Worm (Caenorhabditis elegans): ENCODE results near the gene lgc-47.
A peak's percentile ranks its signal among the peaks of the same experiment; 100 is the strongest.

lgc-47 gene

DNA sequence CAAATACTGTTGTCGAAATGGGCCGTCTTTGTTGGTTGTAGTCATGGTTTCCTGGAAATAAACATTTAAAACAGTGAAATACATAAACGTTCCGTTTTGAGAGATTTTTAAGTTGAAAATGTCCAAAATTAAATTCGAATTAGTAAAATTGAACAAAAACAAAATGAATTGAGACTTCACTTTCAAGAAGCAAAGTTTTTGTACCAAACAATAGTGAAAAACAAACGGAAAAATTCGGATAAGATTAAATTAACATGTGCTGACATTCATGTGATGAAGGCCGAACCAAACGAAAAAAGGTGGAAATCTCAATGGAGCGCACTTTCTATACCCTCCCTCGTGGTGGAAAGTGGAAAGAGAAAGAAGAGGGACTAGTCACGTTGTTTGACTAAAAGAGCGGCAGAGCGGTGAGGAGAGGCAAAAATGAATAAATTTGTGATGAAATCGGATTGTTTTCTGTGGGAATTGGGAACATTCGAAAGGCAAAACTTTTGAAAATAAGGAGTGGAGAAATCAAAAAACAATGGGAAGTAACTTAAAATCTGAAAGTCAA lies 30.6 kb upstream of the lgc-47 start, which contains the start of gene ipla-2 (continued):
- TF ChIP-seq isw-1 (GFP tag; IDR thresholded peaks at IDR 0.05) (peak; percentile 23), lir-3 (tag; optimal IDR thresholded peaks at IDR 0.05; ENCODE audit: poor library complexity) (no peak), blmp-1 (tag; optimal IDR thresholded peaks at IDR 0.05) (peak; percentile 80), ama-1 (optimal IDR thresholded peaks at IDR 0.05) (no peak), sox-4 (tag; optimal IDR thresholded peaks at IDR 0.05) (no peak), jun-1 (tag; optimal IDR thresholded peaks at IDR 0.05) (peak; percentile 47), pax-3 (tag; optimal IDR thresholded peaks at IDR 0.05) (peak; percentile 17), ceh-90 (tag; optimal IDR thresholded peaks at IDR 0.05) (no peak), lsy-2 (tag; optimal IDR thresholded peaks at IDR 0.05) (peak; percentile 59 to 70), F16B12.6 (tag; optimal IDR thresholded peaks at IDR 0.05) (peak; percentile 20), sptf-1 (tag; optimal IDR thresholded peaks at IDR 0.05) (no peak), nhr-19 (GFP tag; conservative IDR thresholded peaks at IDR 0.05) (peak; percentile 39; the same call in 1 of the 2 replicates), pag-3 (tag; optimal IDR thresholded peaks at IDR 0.05; ENCODE audit: borderline replicate concordance, insufficient read depth) (peak; percentile 50), egl-13 (tag; optimal IDR thresholded peaks at IDR 0.05) (peak; percentile 15), nhr-12 (tag; optimal IDR thresholded peaks at IDR 0.05) (no peak), lin-14 (GFP tag; optimal IDR thresholded peaks at IDR 0.05) (peak; percentile 94), aha-1 (tag; optimal IDR thresholded peaks at IDR 0.05) (no peak), lin-13 (GFP tag; optimal IDR thresholded peaks at IDR 0.05) (peak; percentile 67), ztf-11 (tag; optimal IDR thresholded peaks at IDR 0.05) (no peak), mep-1 (tag; optimal IDR thresholded peaks at IDR 0.05) (peak; percentile 81), unc-130 (tag; optimal IDR thresholded peaks at IDR 0.05) (no peak), nhr-90 (tag; optimal IDR thresholded peaks at IDR 0.05; ENCODE audit: poor library complexity) (peak; percentile 28), C04F5.9 (tag; optimal IDR thresholded peaks at IDR 0.05) (no peak), zip-4 (GFP tag; optimal IDR thresholded peaks at IDR 0.05) (no peak), hlh-17 (GFP tag; optimal IDR thresholded peaks at IDR 0.05; ENCODE audit: borderline replicate concordance) (no peak), egl-27 (tag; optimal IDR thresholded peaks at IDR 0.05) (no peak), skn-1 (tag; optimal IDR thresholded peaks at IDR 0.05) (peak; percentile 87), unc-30 (tag; optimal IDR thresholded peaks at IDR 0.05) (no peak), alr-1 (tag; optimal IDR thresholded peaks at IDR 0.05; ENCODE audit: borderline replicate concordance) (no peak), elt-3 (tag; optimal IDR thresholded peaks at IDR 0.05) (no peak), snpc-4 (tag; optimal IDR thresholded peaks at IDR 0.05) (peak; percentile 32), nhr-71 (tag; optimal IDR thresholded peaks at IDR 0.05) (peak; percentile 82), nhr-77 (tag; optimal IDR thresholded peaks at IDR 0.05) (no peak), fkh-10 (GFP tag; optimal IDR thresholded peaks at IDR 0.05) (peak; percentile 46), C16A3.4 (tag; optimal IDR thresholded peaks at IDR 0.05) (peak; percentile 65), fos-1 (tag; optimal IDR thresholded peaks at IDR 0.05) (no peak), C34B4.2 (tag; optimal IDR thresholded peaks at IDR 0.05) (no peak), ceh-8 (GFP tag; optimal IDR thresholded peaks at IDR 0.05) (peak; percentile 32), tlp-1 (tag; optimal IDR thresholded peaks at IDR 0.05) (no peak), dpl-1 (GFP tag; optimal IDR thresholded peaks at IDR 0.05) (peak; percentile 40 to 59 (median 48)), vab-15 (tag; optimal IDR thresholded peaks at IDR 0.05) (no peak)

DNA sequence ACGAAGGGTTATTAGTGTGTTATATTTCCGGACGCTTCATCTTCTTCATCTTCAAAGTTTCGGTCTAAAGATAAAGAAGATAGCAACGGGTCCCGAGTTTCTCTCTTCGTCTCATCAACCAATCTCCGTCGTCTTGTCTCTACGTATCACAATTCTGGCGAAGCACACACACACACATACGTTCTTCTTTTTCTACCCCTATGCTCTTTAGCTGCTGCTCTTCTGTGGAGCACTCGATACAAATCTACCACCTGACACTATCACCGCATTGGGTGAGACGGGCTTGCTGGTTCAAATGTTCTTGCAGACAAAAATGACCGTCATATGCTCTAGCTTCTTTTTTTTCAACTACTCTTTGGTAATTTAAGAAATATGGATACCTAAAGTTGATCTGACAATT lies 24.9 kb upstream of the lgc-47 start:
- TF ChIP-seq unc-98 (GFP tag; IDR thresholded peaks at IDR 0.05) (no peak), nhr-71 (tag; optimal IDR thresholded peaks at IDR 0.05) (peak; percentile 40), rnt-1 (tag; optimal IDR thresholded peaks at IDR 0.05) (peak; percentile 62), lin-14 (GFP tag; optimal IDR thresholded peaks at IDR 0.05) (peak; percentile 52), dpl-1 (GFP tag; optimal IDR thresholded peaks at IDR 0.05) (no peak), lsy-2 (tag; optimal IDR thresholded peaks at IDR 0.05) (peak in 1 of 2 experiments; percentile 3), nhr-76 (tag; optimal IDR thresholded peaks at IDR 0.05) (no peak)

All from whole organism, L1 larva.